Worm (Caenorhabditis elegans) whole organism, young adult: ENCODE results near the gene D1086.18.

ENCODE experiments used
- ZK185.1 ChIP-seq: sonication (generic microtip); optimal IDR thresholded peaks from 2 replicates; lab custom pipeline; 2016; ENCODE audit warnings: mild to moderate bottlenecking, missing genetic modification characterization, missing compliant biosample characterization; ENCODE audit not compliant: poor library complexity, severe bottlenecking
- chd-7 ChIP-seq: sonication (generic microtip); optimal IDR thresholded peaks from 2 replicates; lab custom pipeline; 2016; ENCODE audit warnings: mild to moderate bottlenecking, missing genetic modification characterization, moderate library complexity, missing compliant biosample characterization
- dox-1 ChIP-seq: fragments of 200-800 bp; sonication (Bioruptor generic); IDR thresholded peaks from 2 replicates; pipeline ENCODE4 v1.3.6; 2022; ENCODE audit warnings: missing genetic modification reagents, missing genetic modification characterization, missing compliant biosample characterization
- hsf-1 ChIP-seq: fragments of 200-800 bp; sonication (Bioruptor generic); IDR thresholded peaks from 2 replicates; pipeline ENCODE4 v1.3.6; 2022; ENCODE audit warnings: missing genetic modification reagents, missing genetic modification characterization, missing compliant biosample characterization
- let-607 ChIP-seq, 2 experiments: fragments of 200-800 bp in 1 of 2; sonication (Bioruptor generic) in 1 of 2; sonication (generic microtip) in 1 of 2; optimal IDR thresholded peaks; 2 replicates each; lab custom pipeline; 2016 to 2018; ENCODE audit warnings: mild to moderate bottlenecking in 2 of 2, missing compliant biosample characterization in 2 of 2, missing genetic modification characterization in 2 of 2, moderate library complexity in 2 of 2, missing genotype in 1 of 2
- pha-4 ChIP-seq: fragments of 150-350 bp; sonication (generic microtip); optimal IDR thresholded peaks from 2 replicates; lab custom pipeline; 2014; ENCODE audit warnings: missing biosample characterization, missing genetic modification reagents, missing genetic modification characterization
- rec-8 ChIP-seq, 2 experiments: sonication (generic microtip); optimal IDR thresholded peaks; 2 replicates each; lab custom pipeline; 2016; ENCODE audit warnings: mild to moderate bottlenecking in 2 of 2, missing genetic modification characterization in 2 of 2, missing genetic modification reagents in 2 of 2, missing genotype in 2 of 2, missing biosample characterization in 1 of 2, missing compliant biosample characterization in 1 of 2, moderate library complexity in 1 of 2
- snpc-1.3 ChIP-seq: sonication (generic microtip); optimal IDR thresholded peaks from 2 replicates; lab custom pipeline; 2017; ENCODE audit warnings: missing genetic modification characterization, mild to moderate bottlenecking, missing compliant biosample characterization, antibody characterized with exemption, moderate library complexity, missing genotype, missing genetic modification reagents; ENCODE audit not compliant: insufficient read depth
- unc-62 ChIP-seq: fragments of 150-350 bp; optimal IDR thresholded peaks from 2 replicates; lab custom pipeline; 2014; ENCODE audit warnings: missing biosample characterization, missing genetic modification reagents, missing genetic modification characterization
- ztf-6 ChIP-seq: fragments of 200-800 bp; sonication (Bioruptor generic); IDR thresholded peaks from 2 replicates; pipeline ENCODE4 v1.3.6; 2022; ENCODE audit warnings: missing genetic modification reagents, missing genetic modification characterization, missing compliant biosample characterization

DNA sequence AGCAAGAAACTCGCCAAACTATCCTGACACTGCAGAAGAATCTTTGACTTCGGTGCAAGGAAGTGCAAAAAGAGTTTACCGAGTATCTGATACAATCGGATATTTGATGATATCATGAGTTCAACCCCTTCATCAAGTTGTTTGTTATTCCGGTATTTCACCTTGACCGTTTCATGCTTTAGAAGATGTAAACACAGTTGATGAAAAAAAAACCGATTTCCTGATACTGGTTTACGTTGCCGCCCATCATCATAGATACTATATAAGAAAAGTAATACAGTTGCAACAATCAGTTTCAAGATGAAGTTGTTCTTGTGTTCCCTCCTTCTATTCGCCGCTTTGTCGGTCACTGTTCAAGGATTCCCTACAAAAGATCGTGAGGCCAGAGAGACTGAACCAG, 21.8 kb downstream of the D1086.18 start, which contains the start of gene H39E23.3:
- TF ChIP-seq pha-4 (tag; lab: Kevin White, UChicago) (no peak), ztf-6 (GFP tag; lab: Robert Waterston, UW) (no peak), snpc-1.3 (tag; lab: Kevin White, UChicago) (no peak), rec-8 (tag; optimal IDR thresholded peaks at IDR 0.05; lab: Kevin White, UChicago) (no peak), ZK185.1 (tag; lab: Kevin White, UChicago) (no peak), hsf-1 (GFP tag; lab: Robert Waterston, UW) (no peak), unc-62 (no peak), chd-7 (tag; lab: Kevin White, UChicago) (no peak), let-607 (tag; optimal IDR thresholded peaks at IDR 0.05; lab: Kevin White, UChicago) (no peak), dox-1 (no peak)
